Worm (Caenorhabditis elegans): ENCODE results near the gene glb-28.

The glb-28 gene

DNA sequence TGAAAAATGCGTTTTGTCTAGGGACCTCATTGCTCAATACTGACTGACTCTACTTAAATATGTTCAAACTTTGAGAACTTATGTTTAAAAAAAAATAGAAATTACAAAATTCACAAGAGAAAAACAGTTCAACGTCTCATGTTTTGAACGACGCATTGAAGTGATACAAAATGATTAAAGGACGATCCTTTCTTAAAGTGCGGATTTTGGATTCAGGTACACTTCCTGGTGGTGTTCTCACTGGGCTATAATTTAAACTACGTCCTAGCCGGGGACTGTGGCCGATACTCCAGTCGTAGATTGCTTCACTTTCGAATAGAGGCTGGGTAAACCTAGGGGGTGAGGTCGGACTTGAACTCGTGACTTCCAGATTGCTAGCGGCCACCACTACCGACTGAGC, 18.6 kb upstream of the glb-28 start:
- TF ChIP-seq hlh-17 (GFP tag; optimal IDR thresholded peaks at IDR 0.05; ENCODE audit: borderline replicate concordance) (no peak), snpc-4 (tag; optimal IDR thresholded peaks at IDR 0.05) (no peak), elt-3 (tag; optimal IDR thresholded peaks at IDR 0.05) (no peak), mdl-1 (tag; optimal IDR thresholded peaks at IDR 0.05) (no peak), grh-1 (GFP tag; IDR thresholded peaks at IDR 0.05) (no peak), nhr-19 (GFP tag; conservative IDR thresholded peaks at IDR 0.05) (no peak), C16A3.4 (tag; optimal IDR thresholded peaks at IDR 0.05) (no peak), ceh-90 (tag; optimal IDR thresholded peaks at IDR 0.05) (no peak), ets-5 (GFP tag; IDR thresholded peaks at IDR 0.05) (no peak), tbx-2 (tag; optimal IDR thresholded peaks at IDR 0.05) (no peak), unc-130 (tag; optimal IDR thresholded peaks at IDR 0.05) (no peak), pag-3 (tag; optimal IDR thresholded peaks at IDR 0.05; ENCODE audit: borderline replicate concordance, insufficient read depth) (no peak), unc-86 (tag; optimal IDR thresholded peaks at IDR 0.05) (no peak), unc-98 (GFP tag; IDR thresholded peaks at IDR 0.05) (no peak), dpl-1 (GFP tag; optimal IDR thresholded peaks at IDR 0.05) (no peak), blmp-1 (tag; optimal IDR thresholded peaks at IDR 0.05) (no peak)

DNA sequence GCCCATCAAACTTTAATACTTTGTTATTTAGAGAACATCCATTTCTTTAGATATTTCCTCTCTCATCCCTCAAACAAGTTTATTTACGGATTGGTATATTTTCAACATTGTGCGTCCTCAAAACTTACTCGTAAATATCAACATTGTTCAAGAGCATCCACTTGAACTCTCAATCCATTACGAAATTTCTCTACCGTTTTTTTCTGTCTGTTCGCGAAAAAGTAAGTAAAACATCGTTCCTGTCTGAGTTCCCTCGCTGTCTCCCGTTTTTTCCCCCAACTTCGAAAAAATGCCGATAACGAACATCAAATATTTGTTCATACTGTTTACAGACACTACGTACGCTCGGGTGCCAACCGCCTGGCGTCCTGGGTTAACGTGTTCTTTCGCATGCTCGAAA, 17.9 kb upstream of the glb-28 start:
- peak; percentile 17 for TF ChIP-seq sup-37 (GFP tag; optimal IDR thresholded peaks at IDR 0.05)
- no peak for TF ChIP-seq nhr-11 (tag; optimal IDR thresholded peaks at IDR 0.05)
- TF ChIP-seq nhr-90 (tag; optimal IDR thresholded peaks at IDR 0.05; ENCODE audit: poor library complexity), result no peak
- TF ChIP-seq ztf-11 (tag; optimal IDR thresholded peaks at IDR 0.05), result no peak
- peak in 1 of 2 experiments; percentile 15 for TF ChIP-seq lsy-2 (tag; optimal IDR thresholded peaks at IDR 0.05)
- no peak for TF ChIP-seq ceh-82 (tag; optimal IDR thresholded peaks at IDR 0.05)
- TF ChIP-seq rnt-1 (tag; optimal IDR thresholded peaks at IDR 0.05), result no peak
- TF ChIP-seq tbx-2 (tag; optimal IDR thresholded peaks at IDR 0.05), result peak; percentile 43
- no peak for TF ChIP-seq snu-23 (GFP tag; optimal IDR thresholded peaks at IDR 0.05)
- TF ChIP-seq lin-13 (GFP tag; optimal IDR thresholded peaks at IDR 0.05), result no peak
- TF ChIP-seq efl-1 (optimal IDR thresholded peaks at IDR 0.05), result no peak
- no peak for TF ChIP-seq efl-1 (GFP tag; optimal IDR thresholded peaks at IDR 0.05 in 1 of 2)
- TF ChIP-seq ama-1 (optimal IDR thresholded peaks at IDR 0.05), result no peak
- peak; percentile 53 for TF ChIP-seq nhr-77 (tag; optimal IDR thresholded peaks at IDR 0.05)
- no peak for TF ChIP-seq lir-3 (tag; optimal IDR thresholded peaks at IDR 0.05; ENCODE audit: poor library complexity)
- no peak for TF ChIP-seq nhr-76 (tag; optimal IDR thresholded peaks at IDR 0.05)
- peak; percentile 13 for TF ChIP-seq nhr-20 (tag; optimal IDR thresholded peaks at IDR 0.05)
- TF ChIP-seq isw-1 (GFP tag; IDR thresholded peaks at IDR 0.05), result no peak
- no peak for TF ChIP-seq sptf-1 (tag; optimal IDR thresholded peaks at IDR 0.05)
- 0 out of 2 replicates have a peak, but pooled peaks have one; percentile 9 for TF ChIP-seq grh-1 (GFP tag; IDR thresholded peaks at IDR 0.05)
- TF ChIP-seq F16B12.6 (tag; optimal IDR thresholded peaks at IDR 0.05), result no peak
- TF ChIP-seq tlp-1 (tag; optimal IDR thresholded peaks at IDR 0.05), result no peak
- TF ChIP-seq mdl-1 (tag; optimal IDR thresholded peaks at IDR 0.05), result peak in 1 of 2 experiments; percentile 23
- no peak for TF ChIP-seq dsc-1 (tag; optimal IDR thresholded peaks at IDR 0.05)
- no peak for TF ChIP-seq blmp-1 (tag; optimal IDR thresholded peaks at IDR 0.05)
- no peak for TF ChIP-seq sox-4 (tag; optimal IDR thresholded peaks at IDR 0.05)
- TF ChIP-seq mep-1 (tag; optimal IDR thresholded peaks at IDR 0.05), result no peak
- TF ChIP-seq pag-3 (tag; optimal IDR thresholded peaks at IDR 0.05; ENCODE audit: borderline replicate concordance, insufficient read depth), result no peak
- no peak for TF ChIP-seq hpl-2 (GFP tag; optimal IDR thresholded peaks at IDR 0.05)
- TF ChIP-seq pax-3 (tag; optimal IDR thresholded peaks at IDR 0.05), result no peak
- peak; percentile 63 for TF ChIP-seq lin-14 (GFP tag; optimal IDR thresholded peaks at IDR 0.05)
- no peak for TF ChIP-seq unc-130 (tag; optimal IDR thresholded peaks at IDR 0.05)
- TF ChIP-seq nhr-19 (GFP tag; conservative IDR thresholded peaks at IDR 0.05), result 0 out of 2 replicates have a peak, but pooled peaks have one; percentile 5
- TF ChIP-seq unc-98 (GFP tag; IDR thresholded peaks at IDR 0.05), result no peak
- no peak for TF ChIP-seq lin-35 (GFP tag; optimal IDR thresholded peaks at IDR 0.05)
- no peak for TF ChIP-seq zag-1 (tag; optimal IDR thresholded peaks at IDR 0.05)
